Fruit fly (Drosophila melanogaster) whole organism, adult: ENCODE data around the gene CG17169.
A peak's percentile ranks its signal among the peaks of the same experiment; 100 is the strongest.

Experiments used
- CG11617 ChIP-seq: fragments of 200-800 bp; sonication (Bioruptor generic); optimal IDR thresholded peaks from 2 replicates; lab custom pipeline; 2017; ENCODE audit warnings: mild to moderate bottlenecking, missing biosample characterization, missing genetic modification reagents, missing genetic modification characterization
- CG12768 ChIP-seq: fragments of 200-800 bp; sonication (Bioruptor generic); optimal IDR thresholded peaks from 2 replicates; lab custom pipeline; 2017; ENCODE audit warnings: missing biosample characterization, missing genetic modification characterization, mild to moderate bottlenecking, moderate library complexity, missing genetic modification reagents
- CG14711 ChIP-seq: fragments of 200-800 bp; sonication (Bioruptor generic); optimal IDR thresholded peaks from 2 replicates; lab custom pipeline; 2018; ENCODE audit warnings: missing biosample characterization, mild to moderate bottlenecking, missing genetic modification characterization, moderate library complexity
- CG1620 ChIP-seq: fragments of 200-800 bp; sonication (Bioruptor generic); optimal IDR thresholded peaks from 2 replicates; lab custom pipeline; 2016; ENCODE audit warnings: missing biosample characterization, missing genetic modification characterization
- CG33017 ChIP-seq: fragments of 200-800 bp; sonication (Bioruptor generic); optimal IDR thresholded peaks from 2 replicates; lab custom pipeline; 2018; ENCODE audit warnings: missing biosample characterization, mild to moderate bottlenecking, missing genetic modification characterization, moderate library complexity
- CG5204 ChIP-seq: fragments of 200-800 bp; sonication (Bioruptor generic); optimal IDR thresholded peaks from 2 replicates; lab custom pipeline; 2016; ENCODE audit warnings: missing biosample characterization, missing genetic modification characterization
- CG7045 ChIP-seq: fragments of 200-800 bp; sonication (Bioruptor generic); optimal IDR thresholded peaks from 2 replicates; lab custom pipeline; 2017; ENCODE audit warnings: missing biosample characterization, mild to moderate bottlenecking, missing genetic modification characterization
- CG7101 ChIP-seq: fragments of 200-800 bp; sonication (Bioruptor generic); optimal IDR thresholded peaks from 2 replicates; lab custom pipeline; 2018; ENCODE audit warnings: missing biosample characterization, mild to moderate bottlenecking, missing genetic modification characterization, moderate library complexity
- Clk ChIP-seq: fragments of 200-800 bp; sonication (Bioruptor generic); optimal IDR thresholded peaks from 2 replicates; lab custom pipeline; 2017; ENCODE audit warnings: missing biosample characterization, missing genetic modification characterization
- Crg-1 ChIP-seq: fragments of 200-800 bp; sonication (Bioruptor generic); optimal IDR thresholded peaks from 2 replicates; lab custom pipeline; 2016; ENCODE audit warnings: missing biosample characterization, missing genetic modification characterization
- Hr96 ChIP-seq: fragments of 200-800 bp; sonication (Bioruptor generic); optimal IDR thresholded peaks from 2 replicates; lab custom pipeline; 2016; ENCODE audit warnings: missing biosample characterization, missing genetic modification characterization
- Mnt ChIP-seq: fragments of 200-800 bp; sonication (Bioruptor generic); optimal IDR thresholded peaks from 2 replicates; lab custom pipeline; 2016; ENCODE audit warnings: missing biosample characterization, mild to moderate bottlenecking, missing genetic modification characterization
- bab1 ChIP-seq: fragments of 200-800 bp; sonication (Bioruptor generic); optimal IDR thresholded peaks from 3 replicates; lab custom pipeline; 2019; ENCODE audit warnings: missing biosample characterization, mild to moderate bottlenecking, missing genetic modification characterization, moderate library complexity
- cic ChIP-seq: fragments of 200-800 bp; sonication (Bioruptor generic); optimal IDR thresholded peaks from 2 replicates; lab custom pipeline; 2017; ENCODE audit warnings: missing biosample characterization, mild to moderate bottlenecking, missing genetic modification characterization, moderate library complexity
- cnc ChIP-seq, 2 experiments: fragments of >200 bp; optimal IDR thresholded peaks; 2 replicates each; lab custom pipeline; 2017
- kay ChIP-seq: fragments of 200-800 bp; sonication (Bioruptor generic); peaks from one replicate; lab custom pipeline; 2016; ENCODE audit warnings: missing biosample characterization, missing genetic modification characterization, borderline replicate concordance
- ovo ChIP-seq: fragments of 200-800 bp; sonication (Bioruptor generic); optimal IDR thresholded peaks from 2 replicates; lab custom pipeline; 2016; ENCODE audit warnings: missing biosample characterization, missing genetic modification characterization
- pad ChIP-seq: fragments of 200-800 bp; sonication (Bioruptor generic); optimal IDR thresholded peaks from 3 replicates; lab custom pipeline; 2017; ENCODE audit warnings: missing biosample characterization, missing genetic modification characterization, mild to moderate bottlenecking, moderate library complexity, missing genetic modification reagents
- tj ChIP-seq: fragments of 200-800 bp; sonication (Bioruptor generic); optimal IDR thresholded peaks from 3 replicates; lab custom pipeline; 2017; ENCODE audit warnings: missing biosample characterization, mild to moderate bottlenecking, missing genetic modification characterization, moderate library complexity
- toe ChIP-seq: fragments of 200-800 bp; sonication (Bioruptor generic); optimal IDR thresholded peaks from 2 replicates; lab custom pipeline; 2016; ENCODE audit warnings: missing biosample characterization, missing genetic modification characterization

CG17169 gene

dm6 chrX:23084372-23084771, at the start of gene CG17169:
Gene CG17169, plus strand, starts transcription at chrX:23084672.
- no peak for TF ChIP-seq CG7101 (tag; lab: Kevin White, UChicago)
- no peak for TF ChIP-seq CG1620 (GFP tag; lab: Kevin White, UChicago)
- TF ChIP-seq Crg-1 (GFP tag; lab: Kevin White, UChicago): no peak
- peak; percentile 80 for TF ChIP-seq tj (GFP tag; lab: Kevin White, UChicago)
- no peak for TF ChIP-seq toe
- TF ChIP-seq cnc (optimal IDR thresholded peaks at IDR 0.05; lab: Kevin White, UChicago): no peak
- TF ChIP-seq CG11617 (GFP tag; lab: Kevin White, UChicago): no peak

dm6 chrX:23035766-23036165, 48.7 kb upstream of the CG17169 start, which contains the start of gene CG12061:
Gene CG12061, plus strand, starts transcription at chrX:23036066.
- no peak for TF ChIP-seq CG12768 (GFP tag; lab: Kevin White, UChicago)
- TF ChIP-seq CG7045 (GFP tag; lab: Kevin White, UChicago): no peak
- no peak for TF ChIP-seq Clk
- no peak for TF ChIP-seq cnc (optimal IDR thresholded peaks at IDR 0.05; lab: Kevin White, UChicago)
- no peak for TF ChIP-seq bab1 (GFP tag; lab: Kevin White, UChicago)
- no peak for TF ChIP-seq CG11617 (GFP tag; lab: Kevin White, UChicago)
- TF ChIP-seq CG7101 (tag; lab: Kevin White, UChicago): no peak
- no peak for TF ChIP-seq CG33017
- no peak for TF ChIP-seq CG1620 (GFP tag; lab: Kevin White, UChicago)
- no peak for TF ChIP-seq ovo (GFP tag; lab: Kevin White, UChicago)
- TF ChIP-seq pad (GFP tag; lab: Kevin White, UChicago): no peak

dm6 chrX:23067521-23068459, 16.7 kb upstream of the CG17169 start, which contains the start of gene CG17167:
Gene CG17167, plus strand, starts transcription at chrX:23068301.
- TF ChIP-seq Crg-1 (GFP tag; lab: Kevin White, UChicago) (no peak), cnc (optimal IDR thresholded peaks at IDR 0.05; lab: Kevin White, UChicago) (no peak), CG14711 (no peak), pad (GFP tag; lab: Kevin White, UChicago) (no peak), CG7101 (tag; lab: Kevin White, UChicago) (no peak), Clk (no peak), bab1 (GFP tag; lab: Kevin White, UChicago) (no peak), Hr96 (GFP tag; lab: Kevin White, UChicago) (no peak), CG7045 (GFP tag; lab: Kevin White, UChicago) (no peak), toe (no peak), CG12768 (GFP tag; lab: Kevin White, UChicago) (no peak), CG33017 (no peak), ovo (GFP tag; lab: Kevin White, UChicago) (no peak), kay (GFP tag; lab: Kevin White, UChicago) (no peak), Mnt (GFP tag; lab: Kevin White, UChicago) (no peak), CG5204 (GFP tag; lab: Kevin White, UChicago) (no peak), cic (no peak)

dm6 chrX:23071237-23071688, 13.2 kb upstream of the CG17169 start:
- TF ChIP-seq CG33017: no peak
- no peak for TF ChIP-seq Crg-1 (GFP tag; lab: Kevin White, UChicago)
- TF ChIP-seq ovo (GFP tag; lab: Kevin White, UChicago): no peak
- no peak for TF ChIP-seq CG5204 (GFP tag; lab: Kevin White, UChicago)
- TF ChIP-seq tj (GFP tag; lab: Kevin White, UChicago): no peak
- TF ChIP-seq CG14711: no peak
- no peak for TF ChIP-seq kay (GFP tag; lab: Kevin White, UChicago)
- TF ChIP-seq CG7045 (GFP tag; lab: Kevin White, UChicago): no peak
- TF ChIP-seq bab1 (GFP tag; lab: Kevin White, UChicago): no peak
- no peak for TF ChIP-seq cnc (optimal IDR thresholded peaks at IDR 0.05; lab: Kevin White, UChicago)
- TF ChIP-seq CG11617 (GFP tag; lab: Kevin White, UChicago): no peak
- TF ChIP-seq cic: no peak
- TF ChIP-seq toe: no peak
- TF ChIP-seq Mnt (GFP tag; lab: Kevin White, UChicago): no peak
- TF ChIP-seq Clk: no peak

- TF ChIP-seq CG11617 (GFP tag; lab: Kevin White, UChicago) (no peak), kay (GFP tag; lab: Kevin White, UChicago) (no peak), bab1 (GFP tag; lab: Kevin White, UChicago) (no peak), CG33017 (no peak), CG7045 (GFP tag; lab: Kevin White, UChicago) (no peak), CG5204 (GFP tag; lab: Kevin White, UChicago) (no peak), cnc (optimal IDR thresholded peaks at IDR 0.05; lab: Kevin White, UChicago) (no peak), CG1620 (GFP tag; lab: Kevin White, UChicago) (no peak), CG14711 (no peak), Hr96 (GFP tag; lab: Kevin White, UChicago) (no peak), Clk (no peak), cic (no peak), Crg-1 (GFP tag; lab: Kevin White, UChicago) (no peak), CG12768 (GFP tag; lab: Kevin White, UChicago) (no peak), CG7101 (tag; lab: Kevin White, UChicago) (no peak), ovo (GFP tag; lab: Kevin White, UChicago) (no peak), tj (GFP tag; lab: Kevin White, UChicago) (no peak), pad (GFP tag; lab: Kevin White, UChicago) (no peak), Mnt (GFP tag; lab: Kevin White, UChicago) (no peak), toe (no peak)
These were observed 11.1 kb upstream of the CG17169 start for dm6 chrX:23073402-23073801.
